Worm (Caenorhabditis elegans) whole organism, mixed stage, embryonic: ENCODE data around the gene ZC21.10.

Experiments
- elt-3 ChIP-seq: fragments of 150-350 bp; optimal IDR thresholded peaks from 2 replicates; lab custom pipeline; 2014; ENCODE audit warnings: missing biosample characterization, missing genetic modification characterization
- sem-2 ChIP-seq: fragments of 200-800 bp; sonication (Bioruptor generic); optimal IDR thresholded peaks from 2 replicates; lab custom pipeline; 2018; ENCODE audit warnings: mild to moderate bottlenecking, missing genetic modification characterization, missing compliant biosample characterization
- tbx-8 ChIP-seq: fragments of 200-800 bp; sonication (Bioruptor generic); optimal IDR thresholded peaks from 2 replicates; lab custom pipeline; 2018; ENCODE audit warnings: mild to moderate bottlenecking, missing genetic modification characterization, moderate library complexity, missing compliant biosample characterization
- unc-62 ChIP-seq: fragments of 150-350 bp; optimal IDR thresholded peaks from 2 replicates; lab custom pipeline; 2014; ENCODE audit warnings: missing biosample characterization, missing genetic modification reagents, missing genetic modification characterization
- ztf-11 ChIP-seq: fragments of 150-350 bp; optimal IDR thresholded peaks from 2 replicates; lab custom pipeline; 2014; ENCODE audit warnings: missing biosample characterization, missing genetic modification characterization

DNA sequence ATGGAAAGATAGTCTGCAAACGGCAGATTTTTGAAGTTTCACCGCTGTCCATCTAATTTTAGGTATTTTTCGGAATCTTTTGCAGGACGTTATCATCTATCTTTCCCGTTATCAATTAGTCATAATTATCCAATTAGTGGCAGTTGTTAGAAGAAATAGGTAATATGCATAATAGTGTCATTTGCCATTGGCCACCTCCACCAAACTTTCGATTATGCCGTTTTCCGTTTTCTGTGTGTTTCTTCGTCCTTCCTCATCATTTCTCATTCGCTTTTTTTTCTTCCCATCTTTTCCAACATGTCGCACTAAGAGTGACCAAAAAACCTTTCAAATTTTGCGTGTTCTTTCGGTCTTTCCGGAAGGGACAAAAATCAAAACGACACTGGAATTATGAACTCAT, 34.5 kb downstream of the ZC21.10 start:
- TF ChIP-seq ztf-11 (tag; lab: Kevin White, UChicago) (no peak), sem-2 (GFP tag; lab: Kevin White, UChicago) (no peak), elt-3 (tag; lab: Kevin White, UChicago) (no peak), tbx-8 (no peak), unc-62 (GFP tag; lab: Kevin White, UChicago) (no peak)
